Worm (Caenorhabditis elegans): ENCODE results near the gene ttx-1.

Gene ttx-1

DNA sequence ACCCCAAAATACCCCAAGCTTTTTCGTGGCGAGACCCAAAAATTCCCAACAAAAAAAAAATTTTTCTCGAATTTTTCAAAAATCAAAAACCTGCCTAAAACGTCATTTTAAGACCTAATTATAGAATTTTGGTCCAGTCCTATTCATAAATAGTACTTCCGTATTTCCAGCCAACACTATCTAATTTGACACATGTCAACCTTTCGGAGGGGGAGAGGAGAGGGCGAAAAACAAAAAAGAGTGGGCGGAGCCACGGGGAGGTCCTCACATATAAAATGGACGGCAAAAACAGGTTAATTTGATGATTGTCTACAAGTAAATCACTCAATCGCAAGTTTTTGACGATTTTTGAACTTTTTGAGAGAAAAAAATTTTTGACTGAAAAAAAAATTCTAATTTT lies 26.7 kb downstream of the ttx-1 start, which contains the start of gene Y113G7A.16:
Gene Y113G7A.16, plus strand, starts transcription at position 301 of the 400 bp plus-strand sequence.
- TF ChIP-seq egl-27 (tag; optimal IDR thresholded peaks at IDR 0.05) = no peak
- TF ChIP-seq nhr-85 (tag) = peak; percentile 21

DNA sequence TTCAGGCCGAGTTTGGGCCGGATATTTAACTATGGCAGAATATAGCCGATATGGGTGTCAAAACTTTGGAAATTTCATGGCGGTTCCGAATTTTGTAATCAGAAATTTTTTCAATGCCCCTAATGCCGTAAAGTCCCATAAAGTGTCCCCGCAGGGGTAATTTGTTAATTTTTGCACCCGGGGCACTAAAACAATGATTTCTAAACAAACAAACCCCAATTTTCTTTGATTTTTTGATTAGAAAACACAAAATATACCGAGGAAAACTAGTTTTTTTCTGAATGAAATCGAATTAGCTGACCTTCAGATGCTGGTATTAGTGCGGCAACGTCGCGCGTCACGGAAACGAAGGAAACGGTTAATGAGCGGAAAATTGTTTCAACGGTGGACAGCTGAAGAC lies 29.1 kb downstream of the ttx-1 start:
- TF ChIP-seq unc-62 (GFP tag; optimal IDR thresholded peaks at IDR 0.05) = no peak
- no peak for TF ChIP-seq egl-13 (tag; optimal IDR thresholded peaks at IDR 0.05)
- peak; percentile 42 for TF ChIP-seq grh-1 (GFP tag; IDR thresholded peaks at IDR 0.05)
- no peak for TF ChIP-seq alr-1 (tag; optimal IDR thresholded peaks at IDR 0.05; ENCODE audit: borderline replicate concordance)
- TF ChIP-seq efl-1 (optimal IDR thresholded peaks at IDR 0.05) = no peak
- peak in 1 of 2 experiments; percentile 66 for TF ChIP-seq efl-1 (GFP tag; optimal IDR thresholded peaks at IDR 0.05 in 1 of 2)
- no peak for TF ChIP-seq zip-4 (GFP tag; optimal IDR thresholded peaks at IDR 0.05)
- TF ChIP-seq nhr-85 (tag) = peak; percentile 78
- no peak for TF ChIP-seq unc-130 (tag; optimal IDR thresholded peaks at IDR 0.05)
- no peak for TF ChIP-seq nhr-12 (tag; optimal IDR thresholded peaks at IDR 0.05)
- no peak for TF ChIP-seq ceh-90 (tag; optimal IDR thresholded peaks at IDR 0.05)

DNA sequence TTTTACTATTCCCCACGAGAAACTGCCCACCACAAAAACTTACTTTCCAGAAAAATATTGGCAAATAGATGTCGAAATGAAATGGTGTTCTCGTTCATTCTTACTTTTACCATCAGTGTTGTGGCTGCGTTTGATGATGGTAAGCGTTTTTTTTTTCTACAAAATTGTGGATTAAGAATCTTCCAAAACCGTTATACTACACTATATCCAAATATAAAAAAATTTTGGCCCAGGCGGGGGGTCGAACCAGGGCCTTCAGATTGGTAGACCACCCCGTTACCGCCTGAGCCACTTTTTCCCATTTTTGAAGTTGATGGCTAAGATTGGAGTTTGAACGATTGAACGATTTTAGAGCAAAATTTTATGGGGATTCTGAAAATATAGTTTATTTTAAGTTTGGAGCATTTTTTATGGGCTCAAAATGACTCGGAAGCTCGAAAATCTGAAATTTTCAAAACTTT lies 41.0 kb downstream of the ttx-1 start, which contains the start of gene lgc-55:
Gene lgc-55, plus strand, starts transcription at position 51 of the 461 bp plus-strand sequence.
- TF ChIP-seq nhr-85 (tag) (peak; percentile 32), nhr-76 (tag; optimal IDR thresholded peaks at IDR 0.05) (no peak)

DNA sequence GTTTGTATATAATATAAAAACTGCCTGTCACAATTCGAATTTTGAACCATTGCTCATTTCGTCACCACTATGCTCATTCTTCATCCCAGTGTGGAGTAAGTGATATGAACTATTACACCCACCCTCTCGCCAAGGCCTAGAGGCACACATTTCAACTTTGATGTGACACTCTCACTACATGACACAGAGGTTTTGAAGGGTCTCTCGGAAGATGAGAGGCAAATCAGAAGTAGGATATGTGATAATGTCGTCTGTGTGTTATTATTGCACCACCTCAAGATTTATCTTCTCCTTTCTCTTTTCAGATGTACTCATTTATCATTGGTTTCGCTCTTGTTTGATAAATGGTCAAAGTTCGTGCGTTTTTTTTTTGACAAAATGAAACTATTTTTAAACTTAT lies 42.6 kb downstream of the ttx-1 start:
- TF ChIP-seq sptf-1 (tag; optimal IDR thresholded peaks at IDR 0.05) (no peak), ztf-11 (tag; optimal IDR thresholded peaks at IDR 0.05) (no peak), efl-3 (GFP tag; optimal IDR thresholded peaks at IDR 0.05) (no peak), mep-1 (tag; optimal IDR thresholded peaks at IDR 0.05) (no peak), lin-14 (GFP tag; optimal IDR thresholded peaks at IDR 0.05) (no peak), jun-1 (tag; optimal IDR thresholded peaks at IDR 0.05) (no peak), sup-37 (GFP tag; optimal IDR thresholded peaks at IDR 0.05) (no peak), hlh-4 (tag; optimal IDR thresholded peaks at IDR 0.05) (no peak), irx-1 (tag; optimal IDR thresholded peaks at IDR 0.05) (no peak), unc-98 (GFP tag; IDR thresholded peaks at IDR 0.05) (no peak), xbp-1 (tag; optimal IDR thresholded peaks at IDR 0.05) (no peak), hlh-17 (GFP tag; optimal IDR thresholded peaks at IDR 0.05; ENCODE audit: borderline replicate concordance) (no peak), lin-35 (GFP tag; optimal IDR thresholded peaks at IDR 0.05) (no peak)

DNA sequence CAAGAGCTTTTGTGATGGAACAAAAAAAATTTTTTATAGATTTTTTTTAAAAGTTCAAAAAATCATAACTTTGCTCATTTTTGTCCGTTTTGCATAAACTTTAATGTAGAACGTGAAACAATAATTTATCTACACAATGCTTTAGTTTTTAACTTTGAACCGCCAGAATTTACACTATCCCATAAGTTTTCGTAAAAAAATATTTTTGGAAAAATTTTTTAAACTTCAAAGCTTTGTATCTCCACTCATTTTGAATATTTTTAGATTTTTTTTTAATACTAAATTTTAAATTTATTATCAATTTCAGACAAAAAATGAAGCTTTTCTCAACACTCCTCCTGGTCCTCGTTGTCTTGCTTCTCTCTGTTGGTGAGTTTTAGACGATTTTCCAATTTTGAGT lies 52.3 kb downstream of the ttx-1 start, which contains the start of gene Y60A3A.21:
Gene Y60A3A.21, plus strand, starts transcription at position 301 of the 400 bp plus-strand sequence.
- TF ChIP-seq ets-5 (GFP tag; IDR thresholded peaks at IDR 0.05) (no peak), tbx-2 (tag; optimal IDR thresholded peaks at IDR 0.05) (no peak), nhr-90 (tag; optimal IDR thresholded peaks at IDR 0.05; ENCODE audit: poor library complexity) (no peak), unc-30 (tag; optimal IDR thresholded peaks at IDR 0.05) (no peak), mef-2 (tag; optimal IDR thresholded peaks at IDR 0.05) (no peak), alr-1 (tag; optimal IDR thresholded peaks at IDR 0.05; ENCODE audit: borderline replicate concordance) (no peak), dsc-1 (tag; optimal IDR thresholded peaks at IDR 0.05) (no peak), ceh-88 (GFP tag; IDR thresholded peaks at IDR 0.05) (no peak), lir-3 (tag; optimal IDR thresholded peaks at IDR 0.05; ENCODE audit: poor library complexity) (no peak), ceh-8 (GFP tag; optimal IDR thresholded peaks at IDR 0.05) (no peak), zag-1 (tag; optimal IDR thresholded peaks at IDR 0.05) (no peak), ceh-63 (GFP tag; optimal IDR thresholded peaks at IDR 0.05) (no peak)
